Fruit fly (Drosophila melanogaster) whole organism, prepupa: ENCODE data around the gene Nup58.

Source experiments
- CG10669 ChIP-seq: fragments of 200-800 bp; sonication (Bioruptor generic); optimal IDR thresholded peaks from 3 replicates; lab custom pipeline; 2018; ENCODE audit warnings: missing biosample characterization, mild to moderate bottlenecking, missing genetic modification characterization, moderate library complexity
- CG16779 ChIP-seq: fragments of 200-800 bp; sonication (Bioruptor generic); optimal IDR thresholded peaks from 3 replicates; lab custom pipeline; 2017; ENCODE audit warnings: missing biosample characterization, mild to moderate bottlenecking, missing genetic modification characterization
- CG7368 ChIP-seq: fragments of 200-800 bp; sonication (Bioruptor generic); optimal IDR thresholded peaks from 3 replicates; lab custom pipeline; 2016; ENCODE audit warnings: missing biosample characterization, missing genetic modification characterization
- CG9139 ChIP-seq: fragments of 200-800 bp; sonication (Bioruptor generic); optimal IDR thresholded peaks from 3 replicates; lab custom pipeline; 2017; ENCODE audit warnings: missing biosample characterization, mild to moderate bottlenecking, missing genetic modification characterization
- Ets21C ChIP-seq: fragments of 200-800 bp; sonication (Bioruptor generic); optimal IDR thresholded peaks from 3 replicates; lab custom pipeline; 2016; ENCODE audit warnings: missing biosample characterization, missing genetic modification characterization
- Lpt ChIP-seq: fragments of 200-800 bp; sonication (Bioruptor generic); optimal IDR thresholded peaks from 3 replicates; lab custom pipeline; 2016; ENCODE audit warnings: missing biosample characterization, missing genetic modification characterization
- Sox102F ChIP-seq: fragments of 200-800 bp; sonication (Bioruptor generic); optimal IDR thresholded peaks from 2 replicates; lab custom pipeline; 2016; ENCODE audit warnings: missing biosample characterization, mild to moderate bottlenecking, missing genetic modification characterization

DNA sequence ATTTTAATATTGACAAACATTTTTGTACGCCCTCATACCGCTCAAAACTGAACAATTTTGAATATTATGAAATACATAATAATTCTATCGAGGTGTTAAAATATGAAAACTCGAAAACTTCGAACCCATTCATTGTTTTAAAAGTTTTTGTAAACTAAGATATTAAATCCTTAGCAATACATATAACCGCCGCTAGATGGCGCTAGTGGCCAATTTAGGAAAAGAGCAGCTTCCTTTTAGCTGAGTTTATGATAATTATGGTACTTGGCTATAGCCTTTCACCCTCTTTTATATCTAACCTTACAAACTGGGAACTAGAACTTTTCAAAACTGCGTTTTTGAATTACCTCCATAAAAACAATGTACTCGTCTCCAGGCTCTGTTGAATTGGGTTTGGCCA is 12.4 kb downstream of the Nup58 start:
- TF ChIP-seq Lpt (no peak), CG7368 (GFP tag; lab: Kevin White, UChicago) (no peak), CG16779 (tag; lab: Kevin White, UChicago) (no peak), Sox102F (GFP tag; lab: Kevin White, UChicago) (no peak), CG9139 (no peak), CG10669 (no peak), Ets21C (no peak)
